In the genomic region with DNA sequence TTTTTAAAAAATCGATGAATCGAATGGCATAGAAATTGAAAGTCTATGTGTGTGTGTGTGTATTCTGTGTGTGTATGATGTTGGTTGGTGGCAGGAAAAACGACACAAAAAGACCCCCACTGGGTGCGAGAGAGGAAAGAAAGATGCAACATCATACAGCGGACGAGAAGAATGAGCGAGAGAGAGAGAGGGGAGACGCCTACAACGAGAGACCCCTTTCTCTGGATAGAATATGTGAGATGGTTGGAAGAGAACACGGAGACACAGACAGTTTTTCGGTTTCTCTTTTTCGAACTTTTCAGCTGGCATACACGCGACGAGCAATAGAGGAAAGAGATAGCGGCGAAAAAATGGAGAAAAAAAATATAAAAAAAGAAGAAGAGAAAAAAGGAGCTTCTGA, we compare ENCODE assay signal across 3 worm cellular contexts.
TF ChIP-seq lines count a peak whose summit lies in the region.

No protein-coding gene starts in this region.

TF ChIP-seq in whole organism, L2 larva, 48 proteins besides CTCF, POLR2A, EP300 and RAD21 (continued from another document):
- TF ChIP-seq mab-5 (tag; optimal IDR thresholded peaks at IDR 0.05; lab: Kevin White, UChicago) (peak; percentile 69), C34F6.9 (tag; optimal IDR thresholded peaks at IDR 0.05; lab: Kevin White, UChicago) (peak; percentile 80), zag-1 (tag; optimal IDR thresholded peaks at IDR 0.05; lab: Kevin White, UChicago) (peak; percentile 73), crh-2 (tag; optimal IDR thresholded peaks at IDR 0.05; lab: Kevin White, UChicago) (peak; percentile 61), lsy-2 (tag; optimal IDR thresholded peaks at IDR 0.05; lab: Kevin White, UChicago) (peak in 1 of 2 experiments; percentile 80), sma-3 (GFP tag; optimal IDR thresholded peaks at IDR 0.05; lab: Kevin White, UChicago) (peak; percentile 25), egl-27 (tag; optimal IDR thresholded peaks at IDR 0.05; lab: Kevin White, UChicago) (peak; percentile 62), ZK546.5 (tag; optimal IDR thresholded peaks at IDR 0.05; lab: Kevin White, UChicago) (no peak), nhr-25 (tag; optimal IDR thresholded peaks at IDR 0.05; lab: Kevin White, UChicago) (peak; percentile 25), snpc-4 (tag; optimal IDR thresholded peaks at IDR 0.05; lab: Kevin White, UChicago) (peak; percentile 21)

TF ChIP-seq in whole organism, L4 larva, 104 proteins besides CTCF, POLR2A, EP300 and RAD21 (continued from another document and continues in another):
- TF ChIP-seq D1046.2 (GFP tag; IDR thresholded peaks at IDR 0.05; lab: Robert Waterston, UW) (no peak), ceh-44 (GFP tag; IDR thresholded peaks at IDR 0.05; lab: Robert Waterston, UW) (no peak), spr-3 (GFP tag; optimal IDR thresholded peaks at IDR 0.05; lab: Kevin White, UChicago) (no peak), egl-27 (tag; optimal IDR thresholded peaks at IDR 0.05; lab: Kevin White, UChicago) (no peak), ceh-82 (tag; optimal IDR thresholded peaks at IDR 0.05; lab: Kevin White, UChicago) (no peak), ctbp-1 (GFP tag; IDR thresholded peaks at IDR 0.05; lab: Robert Waterston, UW) (peak; percentile 81; the same call in 1 of the 2 replicates), set-16 (GFP tag; IDR thresholded peaks at IDR 0.05; lab: Robert Waterston, UW) (peak; percentile 44), lim-7 (GFP tag; IDR thresholded peaks at IDR 0.05; lab: Robert Waterston, UW) (no peak), ceh-32 (tag; optimal IDR thresholded peaks at IDR 0.05; lab: Kevin White, UChicago; ENCODE audit: poor library complexity) (no peak), nhr-48 (tag; optimal IDR thresholded peaks at IDR 0.05; lab: Kevin White, UChicago) (peak; percentile 44), F49E8.2 (tag; optimal IDR thresholded peaks at IDR 0.05; lab: Kevin White, UChicago; ENCODE audit: borderline replicate concordance) (no peak), lin-38 (GFP tag; IDR thresholded peaks at IDR 0.05; lab: Robert Waterston, UW) (peak; percentile 41), ztf-11 (tag; optimal IDR thresholded peaks at IDR 0.05; lab: Kevin White, UChicago) (no peak), lin-1 (GFP tag; IDR thresholded peaks at IDR 0.05; lab: Robert Waterston, UW) (peak; percentile 24; the same call in 1 of the 2 replicates), dmd-8 (GFP tag; IDR thresholded peaks at IDR 0.05; lab: Robert Waterston, UW) (no peak), skn-1 (tag; optimal IDR thresholded peaks at IDR 0.05; lab: Kevin White, UChicago) (no peak), nhr-76 (tag; optimal IDR thresholded peaks at IDR 0.05; lab: Kevin White, UChicago) (peak; percentile 5), daf-16 (GFP tag; optimal IDR thresholded peaks at IDR 0.05; lab: Kevin White, UChicago) (no peak), daf-16 (tag; optimal IDR thresholded peaks at IDR 0.05; lab: Kevin White, UChicago) (peak; percentile 20), nhr-6 (tag; optimal IDR thresholded peaks at IDR 0.05; lab: Kevin White, UChicago) (peak; percentile 48), php-3 (GFP tag; IDR thresholded peaks at IDR 0.05; lab: Robert Waterston, UW) (no peak), snpc-1.2 (GFP tag; IDR thresholded peaks at IDR 0.05; lab: Robert Waterston, UW) (no peak), Y75B8A.6 (GFP tag; IDR thresholded peaks at IDR 0.05; lab: Robert Waterston, UW) (no peak), fkh-10 (GFP tag; optimal IDR thresholded peaks at IDR 0.05; lab: Kevin White, UChicago) (no peak), mxl-3 (GFP tag; optimal IDR thresholded peaks at IDR 0.05; lab: Kevin White, UChicago) (peak; percentile 65), unc-39 (tag; optimal IDR thresholded peaks at IDR 0.05; lab: Kevin White, UChicago) (no peak), ces-1 (GFP tag; optimal IDR thresholded peaks at IDR 0.05; lab: Kevin White, UChicago) (peak; percentile 46), lin-39 (tag; optimal IDR thresholded peaks at IDR 0.05; lab: Kevin White, UChicago) (no peak), daf-19 (GFP tag; conservative IDR thresholded peaks at IDR 0.05; lab: Robert Waterston, UW) (no peak), vab-7 (GFP tag; IDR thresholded peaks at IDR 0.05; lab: Robert Waterston, UW) (no peak), zfp-2 (tag; optimal IDR thresholded peaks at IDR 0.05; lab: Kevin White, UChicago) (no peak), mes-2 (tag; optimal IDR thresholded peaks at IDR 0.05; lab: Kevin White, UChicago; ENCODE audit: poor library complexity, severe bottlenecking) (peak; percentile 38), nhr-42 (GFP tag; IDR thresholded peaks at IDR 0.05; lab: Robert Waterston, UW) (no peak), daf-8 (GFP tag; IDR thresholded peaks at IDR 0.05; lab: Robert Waterston, UW) (no peak), daf-12 (tag; optimal IDR thresholded peaks at IDR 0.05; lab: Kevin White, UChicago) (no peak), hlh-30 (tag; optimal IDR thresholded peaks at IDR 0.05; lab: Kevin White, UChicago; ENCODE audit: insufficient read depth) (no peak), lin-13 (GFP tag; optimal IDR thresholded peaks at IDR 0.05; lab: Kevin White, UChicago) (peak; percentile 45), F26F4.8 (GFP tag; conservative IDR thresholded peaks at IDR 0.05; lab: Robert Waterston, UW) (no peak), unc-62 (GFP tag; optimal IDR thresholded peaks at IDR 0.05 in 1 of 2; lab: Kevin White, UChicago) (no peak), unc-62 (tag; optimal IDR thresholded peaks at IDR 0.05; lab: Kevin White, UChicago) (no peak), Y48G9A.11 (GFP tag; IDR thresholded peaks at IDR 0.05; lab: Robert Waterston, UW) (no peak), ceh-62 (tag; optimal IDR thresholded peaks at IDR 0.05; lab: Kevin White, UChicago) (no peak), ztf-7 (tag; optimal IDR thresholded peaks at IDR 0.05; lab: Kevin White, UChicago) (no peak), aha-1 (tag; lab: Kevin White, UChicago) (peak; percentile 99), T26A8.4 (GFP tag; IDR thresholded peaks at IDR 0.05; lab: Robert Waterston, UW) (no peak), gei-8 (GFP tag; optimal IDR thresholded peaks at IDR 0.05; lab: Kevin White, UChicago) (no peak), nhr-11 (tag; optimal IDR thresholded peaks at IDR 0.05; lab: Kevin White, UChicago) (peak; percentile 79), dpl-1 (GFP tag; optimal IDR thresholded peaks at IDR 0.05; lab: Kevin White, UChicago) (peak; percentile 49), pha-4 (GFP tag; IDR thresholded peaks at IDR 0.05; lab: Robert Waterston, UW) (no peak), pha-4 (tag; optimal IDR thresholded peaks at IDR 0.05; lab: Kevin White, UChicago) (peak; percentile 77), tag-97 (GFP tag; IDR thresholded peaks at IDR 0.05; lab: Robert Waterston, UW) (no peak), ZK337.2 (GFP tag; IDR thresholded peaks at IDR 0.05; lab: Robert Waterston, UW) (no peak), lin-15B (tag; optimal IDR thresholded peaks at IDR 0.05; lab: Kevin White, UChicago) (no peak), mdt-29 (GFP tag; IDR thresholded peaks at IDR 0.05; lab: Robert Waterston, UW) (no peak), ceh-28 (tag; optimal IDR thresholded peaks at IDR 0.05; lab: Kevin White, UChicago) (no peak), Y105C5A.15 (GFP tag; IDR thresholded peaks at IDR 0.05; lab: Robert Waterston, UW) (no peak), jun-1 (tag; optimal IDR thresholded peaks at IDR 0.05; lab: Kevin White, UChicago) (peak; percentile 61), F44E2.7 (GFP tag; IDR thresholded peaks at IDR 0.05; lab: Robert Waterston, UW) (no peak), snpc-4 (tag; optimal IDR thresholded peaks at IDR 0.05; lab: Kevin White, UChicago) (no peak), lsy-2 (tag; optimal IDR thresholded peaks at IDR 0.05; lab: Kevin White, UChicago) (peak; percentile 66 to 79), lir-3 (tag; optimal IDR thresholded peaks at IDR 0.05; lab: Kevin White, UChicago) (no peak), arid-1 (GFP tag; conservative IDR thresholded peaks at IDR 0.05; lab: Robert Waterston, UW) (no peak)

TF ChIP-seq in whole organism, late embryonic, 69 proteins besides CTCF, POLR2A, EP300 and RAD21 (continued from another document):
- no peak for TF ChIP-seq hlh-13 (GFP tag; optimal IDR thresholded peaks at IDR 0.05; lab: Kevin White, UChicago)
- no peak for TF ChIP-seq rnt-1 (tag; optimal IDR thresholded peaks at IDR 0.05; lab: Kevin White, UChicago)
- TF ChIP-seq nhr-232 (tag; optimal IDR thresholded peaks at IDR 0.05; lab: Kevin White, UChicago) = peak; percentile 8
- no peak for TF ChIP-seq ama-1 (optimal IDR thresholded peaks at IDR 0.05; lab: Kevin White, UChicago)
- no peak for TF ChIP-seq ets-4 (tag; optimal IDR thresholded peaks at IDR 0.05; lab: Kevin White, UChicago)
- peak; percentile 47 for TF ChIP-seq unc-55 (GFP tag; optimal IDR thresholded peaks at IDR 0.05; lab: Kevin White, UChicago)
- no peak for TF ChIP-seq syd-9 (tag; optimal IDR thresholded peaks at IDR 0.05; lab: Kevin White, UChicago)
- TF ChIP-seq zip-5 (tag; optimal IDR thresholded peaks at IDR 0.05; lab: Kevin White, UChicago) = no peak
- TF ChIP-seq eyg-1 (tag; optimal IDR thresholded peaks at IDR 0.05; lab: Kevin White, UChicago) = no peak
